Fruit fly (Drosophila melanogaster): Measurements from ENCODE around the gene sas.

DNA sequence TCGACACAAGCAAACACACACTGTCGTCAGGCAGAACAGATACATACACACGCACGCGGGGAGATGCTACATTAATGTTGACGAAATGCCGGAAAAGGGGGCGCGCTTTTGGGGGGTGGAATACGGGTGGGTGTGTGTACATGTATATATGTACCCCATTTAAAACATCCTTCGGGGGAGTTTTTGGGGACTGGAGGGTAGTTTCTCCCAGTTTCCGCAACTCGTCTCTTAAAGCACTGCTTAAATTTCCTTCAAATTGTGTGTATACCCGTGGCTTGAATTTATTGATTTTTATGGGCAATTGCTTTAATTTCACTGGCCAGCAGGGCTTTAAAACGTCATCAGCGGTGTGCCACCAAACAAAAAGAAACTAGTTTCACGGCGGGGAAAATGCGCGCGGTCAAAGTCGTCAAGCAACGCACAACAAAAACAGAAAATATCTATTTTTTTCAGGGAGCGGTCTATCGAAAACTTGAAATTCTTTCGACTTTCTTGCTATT is 39.5 kb upstream of the sas start:
- TF ChIP-seq E2f2 (GFP tag; IDR thresholded peaks at IDR 0.05), result no peak
- no peak for TF ChIP-seq CG17829 (tag; optimal IDR thresholded peaks at IDR 0.05)
- no peak for TF ChIP-seq Nf-YA (GFP tag; IDR thresholded peaks at IDR 0.05)
- TF ChIP-seq kay (GFP tag; optimal IDR thresholded peaks at IDR 0.05), result no peak
- TF ChIP-seq CG31441 (GFP tag; IDR thresholded peaks at IDR 0.05), result no peak
- no peak for TF ChIP-seq jing (GFP tag; optimal IDR thresholded peaks at IDR 0.05)
- TF ChIP-seq gsb (GFP tag; IDR thresholded peaks at IDR 0.05), result no peak
- TF ChIP-seq ash1 (GFP tag; optimal IDR thresholded peaks at IDR 0.05), result no peak
- TF ChIP-seq CG34224 (GFP tag; IDR thresholded peaks at IDR 0.05; ENCODE audit: partially characterized antibody), result no peak
- TF ChIP-seq sug (tag; optimal IDR thresholded peaks at IDR 0.05), result no peak
- TF ChIP-seq pros (GFP tag; optimal IDR thresholded peaks at IDR 0.05), result no peak
- TF ChIP-seq scrt (GFP tag; optimal IDR thresholded peaks at IDR 0.05), result no peak
- no peak for TF ChIP-seq Dip2 (GFP tag; IDR thresholded peaks at IDR 0.05)

Data from whole organism, embryonic.